Worm (Caenorhabditis elegans): ENCODE measurements around the gene fbxb-26.

DNA sequence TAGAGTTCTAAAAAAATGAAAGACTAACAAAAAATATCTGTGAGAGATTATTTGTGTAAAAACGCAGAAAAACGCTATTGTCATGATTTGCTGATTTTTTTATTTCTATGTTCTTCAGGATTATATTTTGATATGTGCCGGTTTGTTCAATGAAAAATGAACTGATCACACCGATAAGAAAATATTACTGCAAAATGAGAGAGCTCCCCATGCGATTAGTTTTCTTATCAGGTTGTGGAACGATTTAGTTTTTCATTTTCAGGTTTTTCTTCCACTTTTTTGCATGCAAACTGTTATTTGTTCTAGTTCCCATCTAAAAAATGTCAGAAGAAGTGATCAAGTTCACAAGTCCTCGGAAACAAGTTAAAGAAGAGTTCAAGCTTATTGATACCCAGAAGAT is 45.9 kb downstream of the fbxb-26 start, which contains the start of gene btb-9:
- TF ChIP-seq nhr-12 (tag; optimal IDR thresholded peaks at IDR 0.05) (no peak), pha-4 (tag; optimal IDR thresholded peaks at IDR 0.05) (no peak)

Data from whole organism, mixed stage, embryonic.